Worm (Caenorhabditis elegans): ENCODE data around the gene plk-3.

DNA sequence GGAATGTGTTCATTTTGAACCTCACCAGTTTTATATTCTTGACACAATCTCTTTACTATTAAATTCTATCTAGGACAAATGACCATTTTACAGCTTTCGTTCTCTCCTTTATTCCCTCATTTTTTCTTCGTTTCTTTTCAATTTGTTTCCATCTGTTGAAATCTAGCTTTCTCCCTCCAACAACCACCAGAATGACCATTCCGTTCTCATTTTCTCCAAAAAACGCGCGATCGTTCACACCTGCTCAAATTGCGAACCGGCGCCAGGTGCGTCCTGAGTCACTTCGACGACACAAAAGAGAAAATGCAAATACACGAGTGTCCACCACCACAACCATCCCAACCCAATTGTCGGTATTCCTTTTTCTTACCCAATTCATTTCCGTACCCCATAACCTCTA, 16.8 kb downstream of the plk-3 start, which contains the start of gene F13B6.1:
- TF ChIP-seq ceh-13 (GFP tag; optimal IDR thresholded peaks at IDR 0.05): no peak
- no peak for TF ChIP-seq tra-4 (tag; optimal IDR thresholded peaks at IDR 0.05)
- TF ChIP-seq hnd-1 (tag; optimal IDR thresholded peaks at IDR 0.05): no peak
- TF ChIP-seq ama-1 (optimal IDR thresholded peaks at IDR 0.05): no peak
- TF ChIP-seq flt-1 (GFP tag; IDR thresholded peaks at IDR 0.05): no peak

All from whole organism, early embryonic.